Worm (Caenorhabditis elegans): ENCODE results near the gene nhr-264.
A peak's percentile ranks its signal among the peaks of the same experiment; 100 is the strongest.

nhr-264 gene

ce11 chrIV:9321039-9321851 lies 27.5 kb upstream of the nhr-264 start, which contains the start of the genes F49C12.12 and vha-17:
F49C12.12 (minus strand) TSS chrIV:9321089.
vha-17 (plus strand) TSS chrIV:9321801.
- TF ChIP-seq ceh-48 (tag; optimal IDR thresholded peaks at IDR 0.05) (peak; percentile 61), pqm-1 (tag; optimal IDR thresholded peaks at IDR 0.05) (no peak)

- TF ChIP-seq che-1 (tag; optimal IDR thresholded peaks at IDR 0.05) (no peak), pha-4 (tag; optimal IDR thresholded peaks at IDR 0.05) (no peak), K09A11.1 (tag; optimal IDR thresholded peaks at IDR 0.05; ENCODE audit: insufficient read depth) (no peak), elt-2 (tag; optimal IDR thresholded peaks at IDR 0.05) (no peak), F13H6.1 (tag; optimal IDR thresholded peaks at IDR 0.05) (no peak), tbx-2 (tag; optimal IDR thresholded peaks at IDR 0.05) (no peak), ceh-18 (tag; optimal IDR thresholded peaks at IDR 0.05) (no peak), hlh-30 (tag; optimal IDR thresholded peaks at IDR 0.05; ENCODE audit: insufficient read depth) (no peak), ets-4 (tag; optimal IDR thresholded peaks at IDR 0.05) (no peak)
These were observed 26.3 kb upstream of the nhr-264 start for ce11 chrIV:9320023-9320422.

ce11 chrIV:9319080-9319479 lies 25.4 kb upstream of the nhr-264 start, which contains the start of the genes F49C12.11 and nemt-1:
F49C12.11 (plus strand) TSS chrIV:9319380.
nemt-1 (minus strand) TSS chrIV:9319439.
- TF ChIP-seq pha-2 (tag; optimal IDR thresholded peaks at IDR 0.05) (no peak), ama-1 (optimal IDR thresholded peaks at IDR 0.05) (no peak), fkh-6 (tag; optimal IDR thresholded peaks at IDR 0.05) (no peak), nfya-1 (tag; optimal IDR thresholded peaks at IDR 0.05) (no peak), sox-2 (GFP tag; IDR thresholded peaks at IDR 0.05) (no peak), ahr-1 (tag; optimal IDR thresholded peaks at IDR 0.05) (no peak), dve-1 (tag; optimal IDR thresholded peaks at IDR 0.05) (no peak), tbx-7 (tag; optimal IDR thresholded peaks at IDR 0.05) (no peak), nhr-232 (tag; optimal IDR thresholded peaks at IDR 0.05) (no peak), Y22D7AL.16 (tag; optimal IDR thresholded peaks at IDR 0.05) (no peak), ceh-14 (tag; optimal IDR thresholded peaks at IDR 0.05) (no peak), ceh-45 (GFP tag; IDR thresholded peaks at IDR 0.05) (no peak), F13H6.1 (tag; optimal IDR thresholded peaks at IDR 0.05) (no peak)

- TF ChIP-seq sox-4 (tag; optimal IDR thresholded peaks at IDR 0.05), result no peak
- TF ChIP-seq syd-9 (tag; optimal IDR thresholded peaks at IDR 0.05), result no peak
- no peak for TF ChIP-seq ceh-19 (GFP tag; optimal IDR thresholded peaks at IDR 0.05)
- TF ChIP-seq fkh-6 (tag; optimal IDR thresholded peaks at IDR 0.05), result no peak
- no peak for TF ChIP-seq eyg-1 (tag; optimal IDR thresholded peaks at IDR 0.05)
- TF ChIP-seq lin-11 (tag; optimal IDR thresholded peaks at IDR 0.05), result no peak
- TF ChIP-seq pha-4 (tag; optimal IDR thresholded peaks at IDR 0.05), result no peak
These were observed 24.4 kb upstream of the nhr-264 start for ce11 chrIV:9318147-9318546.

- TF ChIP-seq lim-6 (tag; optimal IDR thresholded peaks at IDR 0.05), result peak; percentile 19
- peak; percentile 9 for TF ChIP-seq K02D7.2 (tag; optimal IDR thresholded peaks at IDR 0.05)
- TF ChIP-seq fkh-6 (tag; optimal IDR thresholded peaks at IDR 0.05), result peak; percentile 65
- TF ChIP-seq ceh-48 (tag; optimal IDR thresholded peaks at IDR 0.05), result peak; percentile 59
- TF ChIP-seq unc-3 (GFP tag; conservative IDR thresholded peaks at IDR 0.05), result no peak
- peak; percentile 62 for TF ChIP-seq unc-3 (tag; optimal IDR thresholded peaks at IDR 0.05)
- TF ChIP-seq ceh-19 (GFP tag; optimal IDR thresholded peaks at IDR 0.05), result peak; percentile 60
- TF ChIP-seq ceh-6 (GFP tag; optimal IDR thresholded peaks at IDR 0.05), result peak; percentile 64
- TF ChIP-seq nhr-232 (tag; optimal IDR thresholded peaks at IDR 0.05), result peak; percentile 72
- TF ChIP-seq pax-1 (tag; optimal IDR thresholded peaks at IDR 0.05), result no peak
- TF ChIP-seq ceh-31 (tag; optimal IDR thresholded peaks at IDR 0.05), result peak; percentile 64
- peak; percentile 62 for TF ChIP-seq ceh-2 (tag; optimal IDR thresholded peaks at IDR 0.05)
- peak; percentile 81 for TF ChIP-seq K09A11.1 (tag; optimal IDR thresholded peaks at IDR 0.05; ENCODE audit: insufficient read depth)
- no peak for TF ChIP-seq pha-4 (tag; optimal IDR thresholded peaks at IDR 0.05)
- TF ChIP-seq che-1 (tag; optimal IDR thresholded peaks at IDR 0.05), result peak; percentile 43
- TF ChIP-seq F13H6.1 (tag; optimal IDR thresholded peaks at IDR 0.05), result peak; percentile 35
- TF ChIP-seq sox-2 (GFP tag; IDR thresholded peaks at IDR 0.05), result peak; percentile 72
- TF ChIP-seq tbx-7 (tag; optimal IDR thresholded peaks at IDR 0.05), result no peak
- no peak for TF ChIP-seq hlh-8 (tag; optimal IDR thresholded peaks at IDR 0.05)
- TF ChIP-seq lin-11 (tag; optimal IDR thresholded peaks at IDR 0.05), result peak; percentile 25
- peak; percentile 43 for TF ChIP-seq fax-1 (tag; optimal IDR thresholded peaks at IDR 0.05)
- TF ChIP-seq elt-4 (tag; optimal IDR thresholded peaks at IDR 0.05), result no peak
- TF ChIP-seq nfya-1 (tag; optimal IDR thresholded peaks at IDR 0.05), result peak; percentile 64
- peak; percentile 64 for TF ChIP-seq pat-9 (tag; optimal IDR thresholded peaks at IDR 0.05)
- no peak for TF ChIP-seq ceh-30 (tag; optimal IDR thresholded peaks at IDR 0.05)
These were observed 22.4 kb upstream of the nhr-264 start, which contains the start of the genes F49C12.9 and rpn-7 for ce11 chrIV:9316068-9316681. F49C12.9 (minus strand) TSS chrIV:9316215. rpn-7 (plus strand) TSS chrIV:9316631.
